2 worm cellular contexts compared by ENCODE assay signal in genomic region chrII:475312-475711, ce11.
TF ChIP-seq lines count a peak whose summit lies in the region.

No protein-coding gene starts in this region.

TF ChIP-seq in whole organism, L1 larva, 84 proteins besides CTCF, POLR2A, EP300 and RAD21:
- TF ChIP-seq nhr-85 (tag; lab: Kevin White, UChicago) (peak; percentile 58), dsc-1 (tag; optimal IDR thresholded peaks at IDR 0.05; lab: Kevin White, UChicago) (no peak)

TF ChIP-seq in whole organism, L4 larva, 104 proteins besides CTCF, POLR2A, EP300 and RAD21:
- peak; percentile 94 for TF ChIP-seq aha-1 (tag; lab: Kevin White, UChicago)
- no peak for TF ChIP-seq hmg-1.1 (GFP tag; IDR thresholded peaks at IDR 0.05; lab: Robert Waterston, UW)
- 0 out of 2 replicates have a peak, but pooled peaks have one; percentile 9 for TF ChIP-seq set-16 (GFP tag; IDR thresholded peaks at IDR 0.05; lab: Robert Waterston, UW)
- no peak for TF ChIP-seq zfp-3 (GFP tag; conservative IDR thresholded peaks at IDR 0.05; lab: Robert Waterston, UW)
- no peak for TF ChIP-seq tra-1 (GFP tag; IDR thresholded peaks at IDR 0.05; lab: Robert Waterston, UW)
- no peak for TF ChIP-seq nhr-25 (tag; optimal IDR thresholded peaks at IDR 0.05; lab: Kevin White, UChicago; ENCODE audit: borderline replicate concordance, insufficient read depth)
- TF ChIP-seq Y105C5A.15 (GFP tag; IDR thresholded peaks at IDR 0.05; lab: Robert Waterston, UW) = no peak

Comparison
In these comparisons a context has a peak if more than half of its experiments do, and no peak if none do; other contexts are left out.
1. Of the 29 proteins assayed by ChIP-seq in both whole organism, L4 larva and whole organism, L1 larva: peak only in whole organism, L4 larva: aha-1; only in whole organism, L1 larva: none; in both: none; in neither: 28.